Fruit fly (Drosophila melanogaster): Measurements from ENCODE around the gene CG11786.

Gene CG11786

DNA sequence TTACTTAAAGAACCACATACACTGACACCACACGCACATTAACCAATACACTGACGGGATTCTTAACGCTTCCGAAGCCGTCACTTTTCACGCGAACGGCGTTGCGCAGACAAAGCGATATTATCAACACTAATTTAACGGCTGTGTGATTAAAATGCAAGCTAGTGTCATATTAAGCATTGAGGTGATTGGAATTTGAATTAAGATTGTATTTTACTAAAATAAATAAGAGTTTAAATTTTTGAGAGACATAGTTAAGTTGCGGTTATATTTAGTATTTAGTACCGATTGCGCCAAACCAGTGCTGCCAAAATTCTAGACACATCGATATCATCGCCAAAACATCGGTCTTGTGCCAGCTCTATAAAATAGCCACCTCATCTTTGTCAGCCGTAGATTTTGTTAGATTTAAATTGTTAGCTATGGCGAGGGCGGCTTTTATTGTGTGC lies 7.1 kb upstream of the CG11786 start, which contains the start of the genes Ythdf and bai (continued):
- TF ChIP-seq CG12219 (GFP tag; optimal IDR thresholded peaks at IDR 0.05) (no peak), Elba2 (GFP tag; optimal IDR thresholded peaks at IDR 0.05) (no peak), CG4854 (GFP tag; optimal IDR thresholded peaks at IDR 0.05) (peak; percentile 4), ci (GFP tag; IDR thresholded peaks at IDR 0.05) (no peak), jumu (GFP tag; optimal IDR thresholded peaks at IDR 0.05) (peak; percentile 30), chn (GFP tag; optimal IDR thresholded peaks at IDR 0.05) (peak; percentile 47), Atf3 (GFP tag; optimal IDR thresholded peaks at IDR 0.05) (no peak), CG12744 (GFP tag; optimal IDR thresholded peaks at IDR 0.05) (no peak), mirr (GFP tag; optimal IDR thresholded peaks at IDR 0.05) (no peak), CG17361 (GFP tag; IDR thresholded peaks at IDR 0.05) (no peak; the same call in 2 of the 3 replicates), lmd (GFP tag; IDR thresholded peaks at IDR 0.05) (no peak; the same call in 1 of the 2 replicates), CG11723 (GFP tag; optimal IDR thresholded peaks at IDR 0.05) (no peak), lbe (GFP tag; optimal IDR thresholded peaks at IDR 0.05) (peak; percentile 34), sqz (GFP tag; optimal IDR thresholded peaks at IDR 0.05) (no peak), zfh1 (GFP tag; IDR thresholded peaks at IDR 0.05) (no peak), emc (GFP tag; optimal IDR thresholded peaks at IDR 0.05) (no peak), YL-1 (GFP tag; optimal IDR thresholded peaks at IDR 0.05) (peak; percentile 88), gt (GFP tag; IDR thresholded peaks at IDR 0.05) (no peak), D (optimal IDR thresholded peaks at IDR 0.05) (no peak), D (GFP tag; optimal IDR thresholded peaks at IDR 0.05) (no peak), BtbVII (GFP tag; optimal IDR thresholded peaks at IDR 0.05) (no peak), bigmax (GFP tag; optimal IDR thresholded peaks at IDR 0.05) (no peak), CG15601 (tag; optimal IDR thresholded peaks at IDR 0.05) (no peak), Dad (GFP tag; optimal IDR thresholded peaks at IDR 0.05) (peak; percentile 27), CG12942 (GFP tag; optimal IDR thresholded peaks at IDR 0.05) (peak; percentile 34), Hand (GFP tag; optimal IDR thresholded peaks at IDR 0.05) (no peak), Sry-δ (GFP tag; optimal IDR thresholded peaks at IDR 0.05) (peak; percentile 97), E2f1 (GFP tag; IDR thresholded peaks at IDR 0.05) (no peak), HLH54F (GFP tag; optimal IDR thresholded peaks at IDR 0.05) (peak; percentile 53), CG1529 (GFP tag; optimal IDR thresholded peaks at IDR 0.05) (no peak), Adf1 (GFP tag; IDR thresholded peaks at IDR 0.05) (no peak), fru (optimal IDR thresholded peaks at IDR 0.05) (no peak), CG2202 (tag; optimal IDR thresholded peaks at IDR 0.05) (no peak), CkIIα-i1 (GFP tag; IDR thresholded peaks at IDR 0.05) (no peak), CG4820 (GFP tag; optimal IDR thresholded peaks at IDR 0.05) (no peak), CG14014 (GFP tag; IDR thresholded peaks at IDR 0.05) (no peak), Spps (tag; optimal IDR thresholded peaks at IDR 0.05) (no peak), Tbp (GFP tag; optimal IDR thresholded peaks at IDR 0.05) (no peak), Nf-YA (GFP tag; IDR thresholded peaks at IDR 0.05) (no peak), fd3F (GFP tag; optimal IDR thresholded peaks at IDR 0.05) (no peak), phol (tag; optimal IDR thresholded peaks at IDR 0.05) (peak; percentile 62), Max (GFP tag; optimal IDR thresholded peaks at IDR 0.05) (peak; percentile 59), lola (GFP tag; optimal IDR thresholded peaks at IDR 0.05) (peak in 1 of 3 experiments; percentile 27), klu (GFP tag; IDR thresholded peaks at IDR 0.05) (no peak), CG2678 (tag; optimal IDR thresholded peaks at IDR 0.05) (no peak), CG12659 (GFP tag; optimal IDR thresholded peaks at IDR 0.05) (peak; percentile 75), luna (GFP tag; optimal IDR thresholded peaks at IDR 0.05) (no peak), unpg (GFP tag; optimal IDR thresholded peaks at IDR 0.05) (no peak), wek (GFP tag; optimal IDR thresholded peaks at IDR 0.05) (no peak), pita (GFP tag; optimal IDR thresholded peaks at IDR 0.05) (no peak), seq (GFP tag; IDR thresholded peaks at IDR 0.05) (no peak), slp2 (GFP tag; optimal IDR thresholded peaks at IDR 0.05) (peak; percentile 12), CG16863 (GFP tag; optimal IDR thresholded peaks at IDR 0.05) (no peak)

Measured in whole organism, embryonic.